Worm (Caenorhabditis elegans) whole organism, midembryonic: ENCODE data around the gene Y37E11AL.2.

ENCODE experiments used
- cog-1 ChIP-seq: sonication (generic microtip); optimal IDR thresholded peaks from 2 replicates; lab custom pipeline; 2016; ENCODE audit warnings: missing genetic modification characterization, missing compliant biosample characterization
- flt-1 ChIP-seq: fragments of 200-800 bp; sonication (Bioruptor generic); IDR thresholded peaks from 2 replicates; pipeline ENCODE4 v1.3.6; 2022; ENCODE audit warnings: missing genetic modification characterization, missing compliant biosample characterization
- klf-2 ChIP-seq: fragments of 200-800 bp; sonication (Bioruptor generic); conservative IDR thresholded peaks from 2 replicates; pipeline ENCODE4 v1.3.6; 2022; ENCODE audit warnings: missing genetic modification reagents, missing genetic modification characterization, missing compliant biosample characterization
- ref-1 ChIP-seq: fragments of 200-800 bp; sonication (Bioruptor generic); conservative IDR thresholded peaks from 2 replicates; pipeline ENCODE4 v1.3.6; 2022; ENCODE audit warnings: missing genetic modification reagents, missing genetic modification characterization, missing compliant biosample characterization
- tab-1 ChIP-seq: fragments of 200-800 bp; sonication (Bioruptor generic); IDR thresholded peaks from 2 replicates; pipeline ENCODE4 v1.3.6; 2022; ENCODE audit warnings: missing genetic modification characterization, missing compliant biosample characterization
- ztf-23 ChIP-seq: fragments of 200-800 bp; sonication (Bioruptor generic); IDR thresholded peaks from 2 replicates; pipeline ENCODE4 v1.3.6; 2022; ENCODE audit warnings: missing genetic modification reagents, missing genetic modification characterization, missing compliant biosample characterization
- ztf-29 ChIP-seq: fragments of 200-800 bp; sonication (Bioruptor generic); IDR thresholded peaks from 2 replicates; pipeline ENCODE4 v1.3.6; 2022; ENCODE audit warnings: missing genetic modification reagents, missing genetic modification characterization, missing compliant biosample characterization

DNA sequence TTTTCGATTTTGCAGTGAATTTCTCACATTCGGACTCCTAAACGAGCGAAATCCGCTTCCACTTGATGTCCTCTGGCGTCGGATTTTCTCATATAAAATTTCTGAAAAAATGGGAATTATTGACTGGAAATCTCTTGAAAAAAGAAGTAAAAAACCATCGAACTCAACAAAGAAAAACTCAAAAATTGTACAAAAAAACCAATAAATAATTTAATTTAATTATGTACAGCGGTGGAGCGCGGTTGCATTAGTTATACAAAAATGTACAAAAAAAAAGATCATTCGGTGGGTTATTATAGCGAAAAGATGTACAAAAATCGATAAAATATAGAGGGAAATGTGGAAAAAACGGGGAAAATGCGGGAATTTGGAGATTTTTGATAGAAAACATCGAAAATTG is 24.4 kb downstream of the Y37E11AL.2 start, which contains the start of gene Y37E11AM.4:
- TF ChIP-seq tab-1 (GFP tag; lab: Robert Waterston, UW) (no peak), ztf-23 (GFP tag; lab: Robert Waterston, UW) (no peak), ref-1 (GFP tag; lab: Robert Waterston, UW) (no peak), flt-1 (GFP tag; lab: Robert Waterston, UW) (no peak), klf-2 (GFP tag; lab: Robert Waterston, UW) (no peak), ztf-29 (GFP tag; lab: Robert Waterston, UW) (no peak), cog-1 (tag; lab: Kevin White, UChicago) (no peak)
